Fruit fly (Drosophila melanogaster) whole organism, embryonic: Measurements from ENCODE around the gene CG14650.

Experiments used
- Atf6 ChIP-seq: fragments of 200-800 bp; sonication (Bioruptor generic); IDR thresholded peaks from 2 replicates; pipeline ENCODE4 v1.3.6; 2022; ENCODE audit warnings: missing biosample characterization, missing genetic modification characterization
- CG12659 ChIP-seq: fragments of 200-800 bp; sonication (Bioruptor generic); optimal IDR thresholded peaks from 3 replicates; lab custom pipeline; 2017; ENCODE audit warnings: mild to moderate bottlenecking, missing biosample characterization, missing genetic modification reagents, missing genetic modification characterization
- CG12769 ChIP-seq: fragments of 200-800 bp; sonication (Bioruptor generic); optimal IDR thresholded peaks from 2 replicates; lab custom pipeline; 2019; ENCODE audit warnings: missing biosample characterization, mild to moderate bottlenecking, missing genetic modification characterization, moderate library complexity
- CG31365 ChIP-seq: fragments of 200-800 bp; sonication (Bioruptor generic); optimal IDR thresholded peaks from 2 replicates; lab custom pipeline; 2018; ENCODE audit warnings: missing biosample characterization, mild to moderate bottlenecking, missing genetic modification characterization
- CG32772 ChIP-seq: fragments of 200-800 bp; sonication (Bioruptor generic); IDR thresholded peaks from 2 replicates; pipeline ENCODE4 v1.3.6; 2022; ENCODE audit warnings: missing biosample characterization, missing genetic modification characterization
- CG4404 ChIP-seq: fragments of 200-800 bp; sonication (Bioruptor generic); IDR thresholded peaks from 2 replicates; pipeline ENCODE4 v1.3.6; 2022; ENCODE audit warnings: missing biosample characterization, missing genetic modification characterization
- CG8359 ChIP-seq: fragments of 200-800 bp; sonication (Bioruptor generic); optimal IDR thresholded peaks from 2 replicates; lab custom pipeline; 2017; ENCODE audit warnings: missing biosample characterization, mild to moderate bottlenecking, missing genetic modification characterization, borderline replicate concordance
- CG9817 ChIP-seq: fragments of 200-800 bp; sonication (Bioruptor generic); optimal IDR thresholded peaks from 2 replicates; lab custom pipeline; 2018; ENCODE audit warnings: missing biosample characterization, mild to moderate bottlenecking, missing genetic modification characterization, moderate library complexity
- Dp ChIP-seq: fragments of 200-800 bp; sonication (Bioruptor generic); optimal IDR thresholded peaks from 2 replicates; lab custom pipeline; 2018; ENCODE audit warnings: missing biosample characterization, mild to moderate bottlenecking, missing genetic modification characterization, moderate library complexity
- Nf-YC ChIP-seq: fragments of 200-800 bp; optimal IDR thresholded peaks from 3 replicates; lab custom pipeline; 2019; ENCODE audit warnings: missing biosample characterization, mild to moderate bottlenecking, missing genetic modification characterization, moderate library complexity
- Oaz ChIP-seq: fragments of 200-800 bp; sonication (Bioruptor generic); IDR thresholded peaks from 2 replicates; pipeline ENCODE4 v1.3.6; 2022; ENCODE audit warnings: missing biosample characterization, missing genetic modification characterization
- Optix ChIP-seq: fragments of 200-800 bp; sonication (Bioruptor generic); IDR thresholded peaks from 3 replicates; pipeline ENCODE4 v1.3.6; 2022; ENCODE audit warnings: missing biosample characterization, missing genetic modification characterization
- Usf ChIP-seq: fragments of 200-800 bp; sonication (Bioruptor generic); optimal IDR thresholded peaks from 2 replicates; lab custom pipeline; 2017; ENCODE audit warnings: missing genotype, missing biosample characterization, missing genetic modification characterization
- unpg ChIP-seq: fragments of 200-800 bp; sonication (Bioruptor generic); optimal IDR thresholded peaks from 3 replicates; lab custom pipeline; 2018; ENCODE audit warnings: missing biosample characterization, mild to moderate bottlenecking, missing genetic modification characterization, moderate library complexity

- TF ChIP-seq CG32772 (no peak), Optix (GFP tag; lab: Robert Waterston, UW) (no peak), Nf-YC (no peak), CG12659 (GFP tag; lab: Kevin White, UChicago) (no peak), CG9817 (no peak), Dp (GFP tag; lab: Kevin White, UChicago) (no peak), Oaz (no peak), Usf (no peak), CG12769 (tag; lab: Kevin White, UChicago) (no peak), Atf6 (GFP tag; lab: Robert Waterston, UW) (no peak), CG8359 (GFP tag; lab: Kevin White, UChicago) (no peak), unpg (GFP tag; lab: Kevin White, UChicago) (no peak), CG31365 (tag; lab: Kevin White, UChicago) (no peak), CG4404 (no peak)
Observed at dm6 chr3R:4416138-4416537, 21.0 kb upstream of the CG14650 start, which contains the start of gene CG31528.
